Fruit fly (Drosophila melanogaster): ENCODE measurements around the gene tefu.

tefu gene

DNA sequence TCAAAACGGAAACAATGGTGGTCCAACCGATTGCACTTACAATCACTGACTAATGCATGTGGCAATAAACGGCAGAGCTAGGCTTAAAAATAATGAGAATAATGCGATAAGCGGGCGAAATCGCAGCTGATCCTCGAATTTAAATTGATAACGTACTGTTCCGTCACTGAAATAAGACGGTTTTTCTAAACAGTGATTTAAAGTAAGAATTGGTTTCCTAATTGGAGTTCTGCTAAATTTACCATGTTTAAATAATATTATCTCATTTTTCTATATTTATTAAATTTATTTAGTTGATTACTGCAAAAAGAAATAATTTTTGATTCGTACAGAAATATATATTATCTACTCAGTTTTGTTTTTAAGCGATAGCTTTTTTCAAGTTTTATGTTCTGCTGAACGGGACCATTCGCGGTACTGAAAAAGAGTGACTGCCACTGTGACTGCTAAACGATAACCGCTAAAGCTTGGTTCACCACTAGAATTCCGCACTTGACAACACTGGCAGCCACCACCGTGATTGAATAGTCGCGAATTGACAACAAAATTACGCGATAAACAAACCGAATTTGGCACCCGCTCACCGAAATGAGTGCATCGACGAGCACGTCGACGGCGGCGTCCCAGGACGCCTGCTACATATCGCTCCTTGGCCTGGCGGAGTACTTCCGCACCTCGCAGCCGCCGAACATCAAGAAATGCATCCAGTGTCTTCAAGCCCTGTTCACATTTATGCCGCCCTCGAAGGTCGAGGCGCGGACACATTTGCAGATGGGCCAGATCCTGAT lies 33.1 kb downstream of the tefu start, which contains the start of the genes Spn88Eb and Mau2 (continued):
- no peak for TF ChIP-seq nau (GFP tag; optimal IDR thresholded peaks at IDR 0.05)
- peak; percentile 55; the same call in 1 of the 3 replicates for TF ChIP-seq otp (GFP tag; IDR thresholded peaks at IDR 0.05)
- TF ChIP-seq CG9215 (GFP tag; IDR thresholded peaks at IDR 0.05), result peak; percentile 76
- peak; percentile 80 for TF ChIP-seq dysf (GFP tag; IDR thresholded peaks at IDR 0.05)
- peak; percentile 63 for TF ChIP-seq Abd-B (GFP tag; optimal IDR thresholded peaks at IDR 0.05)
- TF ChIP-seq CG12769 (tag; optimal IDR thresholded peaks at IDR 0.05), result no peak
- peak; percentile 60 for TF ChIP-seq CG15514 (GFP tag; optimal IDR thresholded peaks at IDR 0.05)
- TF ChIP-seq Bdp1 (GFP tag; optimal IDR thresholded peaks at IDR 0.05), result peak; percentile 56
- no peak for TF ChIP-seq BtbVII (GFP tag; optimal IDR thresholded peaks at IDR 0.05)
- peak; percentile 69 for TF ChIP-seq Aef1 (GFP tag; IDR thresholded peaks at IDR 0.05)
- no peak for TF ChIP-seq br (optimal IDR thresholded peaks at IDR 0.05)
- TF ChIP-seq CG15601 (tag; optimal IDR thresholded peaks at IDR 0.05), result peak; percentile 96
- TF ChIP-seq CG16863 (GFP tag; optimal IDR thresholded peaks at IDR 0.05), result peak; percentile 55
- TF ChIP-seq Chrac-16 (GFP tag; optimal IDR thresholded peaks at IDR 0.05), result peak; percentile 65
- TF ChIP-seq CG18764 (GFP tag; optimal IDR thresholded peaks at IDR 0.05), result peak; percentile 48
- TF ChIP-seq CG14667 (GFP tag; IDR thresholded peaks at IDR 0.05), result peak; percentile 82
- TF ChIP-seq CG4282 (GFP tag; optimal IDR thresholded peaks at IDR 0.05), result peak; percentile 52
- peak; percentile 47 for TF ChIP-seq Elba2 (GFP tag; optimal IDR thresholded peaks at IDR 0.05)
- peak; percentile 84 for TF ChIP-seq Opbp (GFP tag; IDR thresholded peaks at IDR 0.05; ENCODE audit: partially characterized antibody)
- TF ChIP-seq ind (GFP tag; optimal IDR thresholded peaks at IDR 0.05), result peak; percentile 77
- TF ChIP-seq chn (GFP tag; optimal IDR thresholded peaks at IDR 0.05), result peak; percentile 75
- no peak for TF ChIP-seq CG8478 (optimal IDR thresholded peaks at IDR 0.05)
- peak; percentile 11; the same call in 1 of the 3 replicates for TF ChIP-seq mld (GFP tag; IDR thresholded peaks at IDR 0.05; ENCODE audit: partially characterized antibody)
- TF ChIP-seq CG1024 (GFP tag; IDR thresholded peaks at IDR 0.05), result peak; percentile 60
- TF ChIP-seq CG11093 (GFP tag; IDR thresholded peaks at IDR 0.05), result no peak; the same call in 2 of the 3 replicates
- TF ChIP-seq gce (GFP tag; IDR thresholded peaks at IDR 0.05), result no peak
- TF ChIP-seq CG18262 (tag; optimal IDR thresholded peaks at IDR 0.05), result peak; percentile 55
- peak; percentile 57 for TF ChIP-seq lbe (GFP tag; optimal IDR thresholded peaks at IDR 0.05)
- TF ChIP-seq Nf-YA (GFP tag; IDR thresholded peaks at IDR 0.05), result 0 out of 2 replicates have a peak, but pooled peaks have one; percentile 30
- peak; percentile 59 for TF ChIP-seq tgo (GFP tag; IDR thresholded peaks at IDR 0.05)
- TF ChIP-seq rib (GFP tag; IDR thresholded peaks at IDR 0.05), result peak; percentile 87
- TF ChIP-seq so (GFP tag; IDR thresholded peaks at IDR 0.05), result peak; percentile 52; the same call in 1 of the 3 replicates
- no peak for TF ChIP-seq ac (GFP tag; optimal IDR thresholded peaks at IDR 0.05)
- TF ChIP-seq pita (GFP tag; optimal IDR thresholded peaks at IDR 0.05), result no peak
- TF ChIP-seq gsb-n (tag; optimal IDR thresholded peaks at IDR 0.05), result no peak
- peak; percentile 33 for TF ChIP-seq PHDP (tag; optimal IDR thresholded peaks at IDR 0.05)
- peak; percentile 42; the same call in 1 of the 3 replicates for TF ChIP-seq ase (GFP tag; IDR thresholded peaks at IDR 0.05)
- TF ChIP-seq CG10274 (GFP tag; optimal IDR thresholded peaks at IDR 0.05), result no peak
- no peak for TF ChIP-seq CG2889 (GFP tag; IDR thresholded peaks at IDR 0.05)
- TF ChIP-seq Usf (GFP tag; optimal IDR thresholded peaks at IDR 0.05), result no peak
- TF ChIP-seq bab2 (GFP tag; optimal IDR thresholded peaks at IDR 0.05), result peak; percentile 61
- peak; percentile 35; the same call in 1 of the 2 replicates for TF ChIP-seq Oaz (GFP tag; IDR thresholded peaks at IDR 0.05)
- peak; percentile 62 for TF ChIP-seq sisA (GFP tag; IDR thresholded peaks at IDR 0.05)
- peak; percentile 67 for TF ChIP-seq MESR4 (GFP tag; optimal IDR thresholded peaks at IDR 0.05)
- no peak for TF ChIP-seq CG10462 (GFP tag; optimal IDR thresholded peaks at IDR 0.05)
- no peak for TF ChIP-seq Blimp-1 (GFP tag; optimal IDR thresholded peaks at IDR 0.05)
- no peak for TF ChIP-seq CG15269 (tag; optimal IDR thresholded peaks at IDR 0.05)
- TF ChIP-seq shn (GFP tag; optimal IDR thresholded peaks at IDR 0.05), result peak; percentile 37
- peak; percentile 74 for TF ChIP-seq CG4617 (GFP tag; optimal IDR thresholded peaks at IDR 0.05; ENCODE audit: borderline replicate concordance)
- peak; percentile 68 for TF ChIP-seq CoRest (tag; optimal IDR thresholded peaks at IDR 0.05)

All from whole organism, embryonic.